Worm (Caenorhabditis elegans) whole organism, L4/young adult: ENCODE results near the gene T01G6.1.

Source experiments
- W03F9.2 ChIP-seq: fragments of 150-350 bp; optimal IDR thresholded peaks from 2 replicates; lab custom pipeline; 2014; ENCODE audit warnings: missing biosample characterization, missing genetic modification characterization
- dao-5 ChIP-seq: sonication (generic microtip); optimal IDR thresholded peaks from 2 replicates; lab custom pipeline; 2016; ENCODE audit warnings: missing genotype, missing genetic modification characterization, moderate library complexity, missing compliant biosample characterization
- him-1 ChIP-seq: sonication (generic microtip); optimal IDR thresholded peaks from 2 replicates; lab custom pipeline; 2016; ENCODE audit warnings: missing genotype, missing genetic modification reagents, missing genetic modification characterization, missing compliant biosample characterization

ce11 chrV:459464-459863 is 38.0 kb upstream of the T01G6.1 start, which contains the start of gene nhr-203:
- TF ChIP-seq him-1 (tag; lab: Kevin White, UChicago) (no peak), dao-5 (no peak), W03F9.2 (tag; lab: Kevin White, UChicago) (no peak)
